Worm (Caenorhabditis elegans): ENCODE results near the gene swt-2.

DNA sequence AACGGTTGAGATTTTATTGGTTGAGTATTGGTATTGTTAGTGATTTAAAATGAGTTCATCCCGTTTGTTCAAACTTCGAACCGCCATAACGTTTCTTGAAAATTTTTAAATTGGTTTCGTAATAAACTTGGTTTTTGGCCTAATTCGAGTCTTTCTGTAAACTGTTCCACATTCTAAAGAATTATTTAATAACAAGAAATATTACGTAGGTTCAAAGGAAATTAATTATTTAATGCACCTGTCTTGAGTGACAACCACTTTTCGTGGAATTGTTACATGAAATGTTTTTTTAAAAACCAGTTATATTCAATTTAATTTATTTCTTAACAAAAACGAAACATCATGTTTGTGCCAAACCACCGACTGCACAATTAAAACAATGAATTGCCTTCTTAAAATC, 28.7 kb upstream of the swt-2 start:
- TF ChIP-seq elt-1 (tag; optimal IDR thresholded peaks at IDR 0.05) (no peak), nhr-76 (tag; optimal IDR thresholded peaks at IDR 0.05) (no peak), fos-1 (tag; optimal IDR thresholded peaks at IDR 0.05) (no peak), nhr-12 (tag; optimal IDR thresholded peaks at IDR 0.05) (no peak), unc-62 (GFP tag; optimal IDR thresholded peaks at IDR 0.05) (no peak), ceh-28 (tag; optimal IDR thresholded peaks at IDR 0.05) (no peak), nhr-11 (tag; optimal IDR thresholded peaks at IDR 0.05) (no peak), elt-3 (tag; optimal IDR thresholded peaks at IDR 0.05) (no peak), ztf-4 (tag; optimal IDR thresholded peaks at IDR 0.05) (no peak), nhr-28 (tag; optimal IDR thresholded peaks at IDR 0.05) (no peak), lin-15B (tag; optimal IDR thresholded peaks at IDR 0.05) (no peak), jun-1 (tag; optimal IDR thresholded peaks at IDR 0.05) (no peak), ZK546.5 (tag; optimal IDR thresholded peaks at IDR 0.05) (no peak), daf-12 (tag; optimal IDR thresholded peaks at IDR 0.05) (no peak)
